Fruit fly (Drosophila melanogaster) whole organism, embryonic: ENCODE results near the gene slp1.

Experiments
- B-H2 ChIP-seq: fragments of 200-800 bp; sonication (Bioruptor generic); optimal IDR thresholded peaks from 2 replicates; lab custom pipeline; 2018; ENCODE audit warnings: missing biosample characterization, mild to moderate bottlenecking, missing genetic modification characterization
- BtbVII ChIP-seq: fragments of 200-800 bp; sonication (Bioruptor generic); optimal IDR thresholded peaks from 3 replicates; lab custom pipeline; 2017; ENCODE audit warnings: missing biosample characterization, mild to moderate bottlenecking, missing genetic modification characterization
- CG11247 ChIP-seq: fragments of 200-800 bp; sonication (Bioruptor generic); IDR thresholded peaks from 2 replicates; pipeline ENCODE4 v1.3.6; 2022; ENCODE audit warnings: missing biosample characterization, missing genetic modification characterization
- CG11695 ChIP-seq: fragments of 200-800 bp; sonication (Bioruptor generic); IDR thresholded peaks from 3 replicates; pipeline ENCODE4 v1.3.6; 2022; ENCODE audit warnings: missing biosample characterization, missing genetic modification characterization
- CG13287 ChIP-seq: fragments of 200-800 bp; sonication (Bioruptor generic); IDR thresholded peaks from 2 replicates; pipeline ENCODE4 v1.3.6; 2022; ENCODE audit warnings: missing biosample characterization, missing genetic modification characterization; ENCODE audit not compliant: partially characterized antibody
- CG15696 ChIP-seq: fragments of 200-800 bp; sonication (Bioruptor generic); optimal IDR thresholded peaks from 2 replicates; lab custom pipeline; 2019; ENCODE audit warnings: missing biosample characterization, mild to moderate bottlenecking, missing genetic modification characterization, moderate library complexity
- CG16779 ChIP-seq: fragments of 200-800 bp; sonication (Bioruptor generic); IDR thresholded peaks from 2 replicates; pipeline ENCODE4 v1.3.6; 2022; ENCODE audit warnings: missing biosample characterization, missing genetic modification characterization
- CG17359 ChIP-seq: fragments of 200-800 bp; sonication (Bioruptor generic); optimal IDR thresholded peaks from 3 replicates; lab custom pipeline; 2018; ENCODE audit warnings: missing biosample characterization, mild to moderate bottlenecking, missing genetic modification characterization, moderate library complexity
- CG18599 ChIP-seq: fragments of 200-800 bp; sonication (Bioruptor generic); optimal IDR thresholded peaks from 3 replicates; lab custom pipeline; 2017; ENCODE audit warnings: missing biosample characterization, missing genetic modification characterization, mild to moderate bottlenecking, moderate library complexity, missing genetic modification reagents
- CG2199 ChIP-seq: fragments of 200-800 bp; sonication (Bioruptor generic); IDR thresholded peaks from 3 replicates; pipeline ENCODE4 v1.3.6; 2022; ENCODE audit warnings: missing biosample characterization, missing genetic modification characterization
- CG2712 ChIP-seq: fragments of 200-800 bp; optimal IDR thresholded peaks from 3 replicates; lab custom pipeline; 2019; ENCODE audit warnings: missing biosample characterization, mild to moderate bottlenecking, missing genetic modification characterization, moderate library complexity
- CG30020 ChIP-seq: fragments of 200-800 bp; optimal IDR thresholded peaks from 2 replicates; lab custom pipeline; 2019; ENCODE audit warnings: missing biosample characterization, mild to moderate bottlenecking, missing genetic modification characterization, moderate library complexity
- CG31365 ChIP-seq: fragments of 200-800 bp; sonication (Bioruptor generic); optimal IDR thresholded peaks from 2 replicates; lab custom pipeline; 2018; ENCODE audit warnings: missing biosample characterization, mild to moderate bottlenecking, missing genetic modification characterization
- CG33557 ChIP-seq: fragments of 200-800 bp; sonication (Bioruptor generic); optimal IDR thresholded peaks from 2 replicates; lab custom pipeline; 2019; ENCODE audit warnings: missing biosample characterization, mild to moderate bottlenecking, missing genetic modification characterization, moderate library complexity
- CG4360 ChIP-seq: fragments of 200-800 bp; sonication (Bioruptor generic); IDR thresholded peaks from 2 replicates; pipeline ENCODE4 v1.3.6; 2022; ENCODE audit warnings: missing biosample characterization, missing genetic modification characterization
- CG4617 ChIP-seq: fragments of 200-800 bp; sonication (Bioruptor generic); optimal IDR thresholded peaks from 3 replicates; lab custom pipeline; 2016; ENCODE audit warnings: missing biosample characterization, missing genetic modification characterization, borderline replicate concordance
- CG6854 ChIP-seq: fragments of 200-800 bp; sonication (Bioruptor generic); optimal IDR thresholded peaks from 3 replicates; lab custom pipeline; 2017; ENCODE audit warnings: missing biosample characterization, mild to moderate bottlenecking, missing genetic modification characterization
- CG8388 ChIP-seq: fragments of 200-800 bp; sonication (Bioruptor generic); optimal IDR thresholded peaks from 2 replicates; lab custom pipeline; 2019; ENCODE audit warnings: missing biosample characterization, mild to moderate bottlenecking, missing genetic modification characterization, moderate library complexity
- D ChIP-seq, 2 experiments: fragments of 200-800 bp in 1 of 2; fragments of >200 bp in 1 of 2; sonication (Bioruptor generic) in 1 of 2; optimal IDR thresholded peaks; 2 replicates in 1 of 2; 3 replicates in 1 of 2; lab custom pipeline; 2017; ENCODE audit warnings: mild to moderate bottlenecking in 1 of 2, missing biosample characterization in 1 of 2, missing genetic modification characterization in 1 of 2, missing genetic modification reagents in 1 of 2
- Dad ChIP-seq: fragments of 200-800 bp; sonication (Bioruptor generic); optimal IDR thresholded peaks from 3 replicates; lab custom pipeline; 2016; ENCODE audit warnings: missing biosample characterization, missing genetic modification characterization
- Dll ChIP-seq: fragments of 200-800 bp; sonication (Bioruptor generic); IDR thresholded peaks from 4 replicates; pipeline ENCODE4 v1.3.6; 2022; ENCODE audit warnings: missing biosample characterization, missing genetic modification characterization; ENCODE audit not compliant: partially characterized antibody
- Dref ChIP-seq: fragments of 200-800 bp; sonication (Bioruptor generic); IDR thresholded peaks from 2 replicates; pipeline ENCODE4 v1.3.6; 2022; ENCODE audit warnings: missing biosample characterization, missing genetic modification characterization
- Ets97D ChIP-seq: fragments of 200-800 bp; sonication (Bioruptor generic); optimal IDR thresholded peaks from 3 replicates; lab custom pipeline; 2016; ENCODE audit warnings: missing biosample characterization, missing genetic modification characterization
- MTF-1 ChIP-seq: fragments of 200-800 bp; sonication (Bioruptor generic); optimal IDR thresholded peaks from 2 replicates; lab custom pipeline; 2018; ENCODE audit warnings: missing biosample characterization, mild to moderate bottlenecking, missing genetic modification characterization, borderline replicate concordance
- Rfx ChIP-seq: fragments of 200-800 bp; sonication (Bioruptor generic); IDR thresholded peaks from 2 replicates; pipeline ENCODE4 v1.3.6; 2022; ENCODE audit warnings: missing biosample characterization, missing genetic modification characterization
- Vsx1 ChIP-seq: fragments of 200-800 bp; sonication (Bioruptor generic); optimal IDR thresholded peaks from 2 replicates; lab custom pipeline; 2017; ENCODE audit warnings: missing biosample characterization, mild to moderate bottlenecking, missing genetic modification characterization, missing genetic modification reagents
- YL-1 ChIP-seq: fragments of 200-800 bp; sonication (Bioruptor generic); optimal IDR thresholded peaks from 3 replicates; lab custom pipeline; 2017; ENCODE audit warnings: missing biosample characterization, mild to moderate bottlenecking, missing genetic modification characterization
- ac ChIP-seq: fragments of 200-800 bp; sonication (Bioruptor generic); optimal IDR thresholded peaks from 3 replicates; lab custom pipeline; 2017; ENCODE audit warnings: missing biosample characterization, mild to moderate bottlenecking, missing genetic modification characterization
- az2 ChIP-seq: fragments of 200-800 bp; sonication (Bioruptor generic); optimal IDR thresholded peaks from 3 replicates; lab custom pipeline; 2016; ENCODE audit warnings: missing biosample characterization, missing genetic modification characterization
- crp ChIP-seq, 2 experiments: fragments of 200-800 bp; sonication (Bioruptor generic); optimal IDR thresholded peaks; 2 replicates in 1 of 2; 3 replicates in 1 of 2; lab custom pipeline; 2017; ENCODE audit warnings: missing biosample characterization in 2 of 2, missing genetic modification characterization in 2 of 2, mild to moderate bottlenecking in 1 of 2, moderate library complexity in 1 of 2
- danr ChIP-seq: fragments of 200-800 bp; sonication (Bioruptor generic); IDR thresholded peaks from 2 replicates; pipeline ENCODE4 v1.3.6; 2022; ENCODE audit warnings: missing biosample characterization, missing genetic modification characterization
- fd96Cb ChIP-seq: fragments of 200-800 bp; sonication (Bioruptor generic); optimal IDR thresholded peaks from 2 replicates; lab custom pipeline; 2018; ENCODE audit warnings: missing biosample characterization, mild to moderate bottlenecking, missing genetic modification characterization, moderate library complexity
- gfzf ChIP-seq: fragments of 200-800 bp; sonication (Bioruptor generic); optimal IDR thresholded peaks from 2 replicates; lab custom pipeline; 2016; ENCODE audit warnings: missing biosample characterization, mild to moderate bottlenecking, missing genetic modification characterization, moderate library complexity
- gro ChIP-seq: fragments of 200-800 bp; sonication (Bioruptor generic); optimal IDR thresholded peaks from 2 replicates; lab custom pipeline; 2016; ENCODE audit warnings: missing biosample characterization, missing genetic modification characterization
- gt ChIP-seq: fragments of 200-800 bp; sonication (Bioruptor generic); IDR thresholded peaks from 2 replicates; pipeline ENCODE4 v1.3.6; 2022; ENCODE audit warnings: missing biosample characterization, missing genetic modification characterization
- hbn ChIP-seq: fragments of 200-800 bp; sonication (Bioruptor generic); IDR thresholded peaks from 2 replicates; pipeline ENCODE4 v1.3.6; 2022; ENCODE audit warnings: missing biosample characterization, missing genetic modification characterization; ENCODE audit not compliant: partially characterized antibody
- inv ChIP-seq: fragments of 200-800 bp; sonication (Bioruptor generic); IDR thresholded peaks from 2 replicates; pipeline ENCODE4 v1.3.6; 2022; ENCODE audit warnings: missing biosample characterization, missing genetic modification characterization; ENCODE audit not compliant: partially characterized antibody
- luna ChIP-seq: fragments of 200-800 bp; sonication (Bioruptor generic); optimal IDR thresholded peaks from 2 replicates; lab custom pipeline; 2016; ENCODE audit warnings: missing biosample characterization, missing genetic modification characterization
- nerfin-2 ChIP-seq: fragments of 200-800 bp; sonication (Bioruptor generic); IDR thresholded peaks from 2 replicates; pipeline ENCODE4 v1.3.6; 2022; ENCODE audit warnings: missing biosample characterization, missing genetic modification characterization; ENCODE audit not compliant: partially characterized antibody
- org-1 ChIP-seq: fragments of 200-800 bp; sonication (Bioruptor generic); optimal IDR thresholded peaks from 2 replicates; lab custom pipeline; 2017; ENCODE audit warnings: missing biosample characterization, missing genetic modification characterization
- rib ChIP-seq: fragments of 200-800 bp; sonication (Bioruptor generic); IDR thresholded peaks from 2 replicates; pipeline ENCODE4 v1.3.6; 2022; ENCODE audit warnings: missing biosample characterization, missing genetic modification characterization
- sc ChIP-seq, 3 experiments: fragments of >200 bp in 2 of 3; fragments of 200-800 bp in 1 of 3; sonication (Bioruptor generic) in 1 of 3; optimal IDR thresholded peaks; 2 replicates in 2 of 3; 3 replicates in 1 of 3; lab custom pipeline; 2017; ENCODE audit warnings: mild to moderate bottlenecking in 1 of 3, missing biosample characterization in 1 of 3, missing genetic modification characterization in 1 of 3, missing genetic modification reagents in 1 of 3
- shn ChIP-seq: fragments of 200-800 bp; sonication (Bioruptor generic); optimal IDR thresholded peaks from 3 replicates; lab custom pipeline; 2016; ENCODE audit warnings: missing biosample characterization, missing genetic modification characterization
- sim ChIP-seq: fragments of 200-800 bp; sonication (Bioruptor generic); IDR thresholded peaks from 2 replicates; pipeline ENCODE4 v1.3.6; 2022; ENCODE audit warnings: missing biosample characterization, missing genetic modification characterization
- toy ChIP-seq: fragments of 200-800 bp; sonication (Bioruptor generic); IDR thresholded peaks from 2 replicates; pipeline ENCODE4 v1.3.6; 2022; ENCODE audit warnings: missing biosample characterization, missing genetic modification characterization
- unpg ChIP-seq: fragments of 200-800 bp; sonication (Bioruptor generic); optimal IDR thresholded peaks from 3 replicates; lab custom pipeline; 2018; ENCODE audit warnings: missing biosample characterization, mild to moderate bottlenecking, missing genetic modification characterization, moderate library complexity
- zen ChIP-seq: fragments of 200-800 bp; sonication (Bioruptor generic); optimal IDR thresholded peaks from 3 replicates; lab custom pipeline; 2018; ENCODE audit warnings: missing biosample characterization, mild to moderate bottlenecking, missing genetic modification characterization, moderate library complexity

slp1 gene

DNA sequence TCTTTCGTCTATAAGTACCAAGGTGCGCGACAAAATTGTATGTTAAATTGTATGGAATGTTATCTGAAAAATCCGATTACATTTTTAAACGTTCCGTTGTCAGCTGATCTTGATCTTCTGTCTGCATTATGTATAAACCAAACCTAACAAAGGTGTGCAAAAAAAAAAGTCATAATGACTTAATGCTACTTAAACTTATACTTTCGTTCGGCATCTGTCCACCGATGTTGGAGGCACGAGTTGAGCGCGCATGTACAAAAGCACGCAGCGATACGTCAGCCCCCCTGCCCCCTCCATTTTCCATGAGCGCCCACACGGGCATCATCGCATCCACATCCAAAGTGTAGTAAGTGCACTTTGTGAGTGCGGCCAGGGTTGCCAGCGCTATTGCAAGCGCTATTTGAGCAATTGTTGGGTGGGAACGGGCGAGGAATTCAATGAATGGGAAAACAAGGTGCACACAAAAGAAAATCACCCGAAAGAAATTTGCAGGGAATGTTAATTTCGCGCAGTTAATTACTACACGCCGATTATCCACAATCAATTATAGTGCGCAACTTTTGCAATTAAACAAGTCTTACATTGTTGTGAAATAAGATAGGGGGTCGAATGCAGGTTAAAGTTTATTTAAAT lies 20.7 kb upstream of the slp1 start (continued):
- TF ChIP-seq az2 (GFP tag; lab: Kevin White, UChicago) (peak; percentile 98), CG4617 (peak; percentile 92), luna (GFP tag; lab: Kevin White, UChicago) (peak; percentile 88), CG6854 (GFP tag; lab: Kevin White, UChicago) (peak; percentile 96), fd96Cb (tag; lab: Kevin White, UChicago) (peak; percentile 99), BtbVII (GFP tag; lab: Kevin White, UChicago) (peak; percentile 98), CG30020 (tag; lab: Kevin White, UChicago) (peak; percentile 85), CG4360 (GFP tag; lab: Robert Waterston, UW) (peak; percentile 87), shn (GFP tag; lab: Kevin White, UChicago) (peak; percentile 95), MTF-1 (GFP tag; lab: Kevin White, UChicago) (peak; percentile 98), ac (peak; percentile 87), hbn (GFP tag; lab: Robert Waterston, UW) (no peak), inv (no peak), CG11247 (GFP tag; lab: Robert Waterston, UW) (peak; percentile 95), D (optimal IDR thresholded peaks at IDR 0.05; lab: Kevin White, UChicago) (no peak), D (GFP tag; optimal IDR thresholded peaks at IDR 0.05; lab: Kevin White, UChicago) (peak; percentile 99), CG8388 (GFP tag; lab: Kevin White, UChicago) (peak; percentile 99), gro (GFP tag; lab: Kevin White, UChicago) (peak; percentile 97), CG17359 (tag; lab: Kevin White, UChicago) (peak; percentile 100), unpg (GFP tag; lab: Kevin White, UChicago) (peak; percentile 99), CG2199 (GFP tag; lab: Robert Waterston, UW) (peak; percentile 97), Ets97D (GFP tag; lab: Kevin White, UChicago) (peak; percentile 92), CG33557 (GFP tag; lab: Kevin White, UChicago) (peak; percentile 82), gfzf (GFP tag; lab: Kevin White, UChicago) (peak; percentile 24), zen (peak; percentile 95), sim (GFP tag; lab: Robert Waterston, UW) (peak; percentile 98), crp (GFP tag; optimal IDR thresholded peaks at IDR 0.05; lab: Kevin White, UChicago) (peak in 1 of 2 experiments; percentile 71), CG13287 (GFP tag; lab: Robert Waterston, UW) (no peak), Rfx (GFP tag; lab: Robert Waterston, UW) (peak; percentile 96), YL-1 (GFP tag; lab: Kevin White, UChicago) (peak; percentile 86), danr (peak; percentile 96), CG11695 (peak; percentile 100), org-1 (GFP tag; lab: Kevin White, UChicago) (peak; percentile 98), CG2712 (tag; lab: Kevin White, UChicago) (peak; percentile 99), CG16779 (GFP tag; lab: Robert Waterston, UW) (peak; percentile 91), toy (GFP tag; lab: Robert Waterston, UW) (peak; percentile 91), Dad (GFP tag; lab: Kevin White, UChicago) (peak; percentile 98), gt (GFP tag; lab: Robert Waterston, UW) (peak; percentile 94), B-H2 (GFP tag; lab: Kevin White, UChicago) (peak; percentile 96), Dref (GFP tag; lab: Robert Waterston, UW) (peak; percentile 30; the same call in 1 of the 2 replicates), CG15696 (tag; lab: Kevin White, UChicago) (peak; percentile 90), sc (optimal IDR thresholded peaks at IDR 0.05; lab: Kevin White, UChicago) (no peak), sc (GFP tag; optimal IDR thresholded peaks at IDR 0.05; lab: Kevin White, UChicago) (peak; percentile 97), CG31365 (tag; lab: Kevin White, UChicago) (peak; percentile 94), Dll (GFP tag; lab: Robert Waterston, UW) (peak; percentile 38; the same call in 1 of the 4 replicates), Vsx1 (GFP tag; lab: Kevin White, UChicago) (peak; percentile 94), CG18599 (GFP tag; lab: Kevin White, UChicago) (peak; percentile 99), nerfin-2 (GFP tag; lab: Robert Waterston, UW) (no peak), rib (GFP tag; lab: Robert Waterston, UW) (peak; percentile 92)
